Worm (Caenorhabditis elegans): ENCODE data around the gene cpr-9.

DNA sequence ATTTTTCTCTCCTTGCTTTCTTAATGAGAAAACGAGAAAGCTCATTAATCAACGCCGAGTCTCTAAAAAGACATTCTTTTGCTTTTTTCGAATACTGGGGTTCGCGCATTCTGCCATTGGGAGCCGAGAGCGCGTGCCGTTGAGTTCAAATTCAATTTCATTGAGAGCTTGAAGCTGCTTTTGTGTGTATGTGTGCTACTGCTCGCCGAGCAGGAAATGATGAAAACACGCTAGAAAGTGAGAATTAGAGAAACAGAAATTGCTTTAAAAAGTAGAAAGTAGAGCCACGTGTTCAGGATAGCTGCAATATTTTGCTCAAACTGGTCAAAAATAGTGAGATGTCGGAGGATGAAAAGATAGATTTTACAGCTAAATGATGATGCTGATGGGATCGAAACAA, 22.8 kb downstream of the cpr-9 start:
- TF ChIP-seq dao-5 (tag; optimal IDR thresholded peaks at IDR 0.05) (no peak), W03F9.2 (tag; optimal IDR thresholded peaks at IDR 0.05) (no peak)

Measured in whole organism, L4/young adult.